Fruit fly (Drosophila melanogaster) whole organism, embryonic: ENCODE results near the gene Hexim.
A peak's percentile ranks its signal among the peaks of the same experiment; 100 is the strongest.

Experiments
- Asciz ChIP-seq: fragments of 200-800 bp; sonication (Bioruptor generic); optimal IDR thresholded peaks from 2 replicates; lab custom pipeline; 2017; ENCODE audit warnings: missing biosample characterization, mild to moderate bottlenecking, missing genetic modification characterization, missing genetic modification reagents
- CG11247 ChIP-seq: fragments of 200-800 bp; sonication (Bioruptor generic); IDR thresholded peaks from 2 replicates; pipeline ENCODE4 v1.3.6; 2022; ENCODE audit warnings: missing biosample characterization, missing genetic modification characterization
- CG13287 ChIP-seq: fragments of 200-800 bp; sonication (Bioruptor generic); IDR thresholded peaks from 2 replicates; pipeline ENCODE4 v1.3.6; 2022; ENCODE audit warnings: missing biosample characterization, missing genetic modification characterization; ENCODE audit not compliant: partially characterized antibody
- CG17186 ChIP-seq: fragments of 200-800 bp; sonication (Bioruptor generic); optimal IDR thresholded peaks from 3 replicates; lab custom pipeline; 2017; ENCODE audit warnings: missing biosample characterization, missing genetic modification reagents, missing genetic modification characterization
- CG17328 ChIP-seq: fragments of 200-800 bp; sonication (Bioruptor generic); IDR thresholded peaks from 2 replicates; pipeline ENCODE4 v1.3.6; 2022; ENCODE audit warnings: missing biosample characterization, missing genetic modification characterization
- CG17568 ChIP-seq: fragments of 200-800 bp; sonication (Bioruptor generic); optimal IDR thresholded peaks from 2 replicates; lab custom pipeline; 2018; ENCODE audit warnings: missing biosample characterization, mild to moderate bottlenecking, missing genetic modification characterization, moderate library complexity
- CG1792 ChIP-seq: fragments of 200-800 bp; sonication (Bioruptor generic); optimal IDR thresholded peaks from 2 replicates; lab custom pipeline; 2016; ENCODE audit warnings: missing biosample characterization, missing genetic modification characterization
- CG2129 ChIP-seq: fragments of 200-800 bp; sonication (Bioruptor generic); IDR thresholded peaks from 2 replicates; pipeline ENCODE4 v1.3.6; 2022; ENCODE audit warnings: missing biosample characterization, missing genetic modification characterization; ENCODE audit not compliant: partially characterized antibody
- CG3163 ChIP-seq: fragments of 200-800 bp; sonication (Bioruptor generic); optimal IDR thresholded peaks from 3 replicates; lab custom pipeline; 2016; ENCODE audit warnings: missing biosample characterization, missing genetic modification characterization
- CG32772 ChIP-seq: fragments of 200-800 bp; sonication (Bioruptor generic); IDR thresholded peaks from 2 replicates; pipeline ENCODE4 v1.3.6; 2022; ENCODE audit warnings: missing biosample characterization, missing genetic modification characterization
- CG5245 ChIP-seq: fragments of 200-800 bp; sonication (Bioruptor generic); optimal IDR thresholded peaks from 3 replicates; lab custom pipeline; 2016; ENCODE audit warnings: missing biosample characterization, missing genetic modification characterization
- CG6813 ChIP-seq: fragments of 200-800 bp; sonication (Bioruptor generic); optimal IDR thresholded peaks from 2 replicates; lab custom pipeline; 2017; ENCODE audit warnings: missing biosample characterization, missing genetic modification characterization, mild to moderate bottlenecking, moderate library complexity, missing genetic modification reagents
- Chrac-16 ChIP-seq: fragments of 200-800 bp; sonication (Bioruptor generic); optimal IDR thresholded peaks from 3 replicates; lab custom pipeline; 2016; ENCODE audit warnings: missing biosample characterization, missing genetic modification characterization
- D19B ChIP-seq: fragments of 200-800 bp; sonication (Bioruptor generic); optimal IDR thresholded peaks from 2 replicates; lab custom pipeline; 2017; ENCODE audit warnings: missing biosample characterization, mild to moderate bottlenecking, missing genetic modification characterization
- Dref ChIP-seq: fragments of 200-800 bp; sonication (Bioruptor generic); IDR thresholded peaks from 2 replicates; pipeline ENCODE4 v1.3.6; 2022; ENCODE audit warnings: missing biosample characterization, missing genetic modification characterization
- H2.0 ChIP-seq: fragments of 200-800 bp; sonication (Bioruptor generic); IDR thresholded peaks from 2 replicates; pipeline ENCODE4 v1.3.6; 2022; ENCODE audit warnings: missing biosample characterization, missing genetic modification characterization
- MBD-R2 ChIP-seq: fragments of 200-800 bp; sonication (Bioruptor generic); IDR thresholded peaks from 2 replicates; pipeline ENCODE4 v1.3.6; 2022; ENCODE audit warnings: missing biosample characterization, missing genetic modification characterization
- MTF-1 ChIP-seq: fragments of 200-800 bp; sonication (Bioruptor generic); optimal IDR thresholded peaks from 2 replicates; lab custom pipeline; 2018; ENCODE audit warnings: missing biosample characterization, mild to moderate bottlenecking, missing genetic modification characterization, borderline replicate concordance
- Med ChIP-seq: fragments of 200-800 bp; sonication (Bioruptor generic); peaks from one replicate; lab custom pipeline; 2016; ENCODE audit warnings: missing biosample characterization, missing genetic modification characterization, mild to moderate bottlenecking, inconsistent platforms, moderate library complexity
- Nf-YB ChIP-seq: fragments of 200-800 bp; sonication (Bioruptor generic); optimal IDR thresholded peaks from 3 replicates; lab custom pipeline; 2019; ENCODE audit warnings: missing biosample characterization, mild to moderate bottlenecking, missing genetic modification characterization, moderate library complexity
- Oaz ChIP-seq: fragments of 200-800 bp; sonication (Bioruptor generic); IDR thresholded peaks from 2 replicates; pipeline ENCODE4 v1.3.6; 2022; ENCODE audit warnings: missing biosample characterization, missing genetic modification characterization
- Ptx1 ChIP-seq: fragments of 200-800 bp; sonication (Bioruptor generic); IDR thresholded peaks from 2 replicates; pipeline ENCODE4 v1.3.6; 2022; ENCODE audit warnings: missing biosample characterization, missing genetic modification characterization
- Ravus ChIP-seq: fragments of 200-800 bp; sonication (Bioruptor generic); IDR thresholded peaks from 2 replicates; pipeline ENCODE4 v1.3.6; 2022; ENCODE audit warnings: missing biosample characterization, missing genetic modification characterization
- Tbp ChIP-seq: fragments of >200 bp; optimal IDR thresholded peaks from 2 replicates; lab custom pipeline; 2018; ENCODE audit warnings: missing biosample characterization, missing genetic modification characterization
- Trl ChIP-seq, 3 experiments: fragments of >200 bp in 2 of 3; fragments of 200-800 bp in 1 of 3; sonication (Bioruptor generic) in 1 of 3; optimal IDR thresholded peaks; 2 replicates in 1 of 3; 3 replicates in 2 of 3; lab custom pipeline; 2016 to 2017; ENCODE audit warnings: missing biosample characterization in 1 of 3, missing genetic modification characterization in 1 of 3
- Vsx1 ChIP-seq: fragments of 200-800 bp; sonication (Bioruptor generic); optimal IDR thresholded peaks from 2 replicates; lab custom pipeline; 2017; ENCODE audit warnings: missing biosample characterization, mild to moderate bottlenecking, missing genetic modification characterization, missing genetic modification reagents
- Xbp1 ChIP-seq: fragments of 200-800 bp; sonication (Bioruptor generic); optimal IDR thresholded peaks from 3 replicates; lab custom pipeline; 2016; ENCODE audit warnings: missing biosample characterization, mild to moderate bottlenecking, missing genetic modification characterization
- Xrp1 ChIP-seq: fragments of 200-800 bp; sonication (Bioruptor generic); IDR thresholded peaks from 2 replicates; pipeline ENCODE4 v1.3.6; 2022; ENCODE audit warnings: missing biosample characterization, missing genetic modification characterization
- aop ChIP-seq: fragments of 200-800 bp; sonication (Bioruptor generic); IDR thresholded peaks from 2 replicates; pipeline ENCODE4 v1.3.6; 2022; ENCODE audit warnings: missing biosample characterization, missing genetic modification characterization
- bab2 ChIP-seq: fragments of 200-800 bp; sonication (Bioruptor generic); optimal IDR thresholded peaks from 2 replicates; lab custom pipeline; 2016; ENCODE audit warnings: missing biosample characterization, missing genetic modification characterization
- bsh ChIP-seq, 2 experiments: fragments of 200-800 bp; sonication (Bioruptor generic); optimal IDR thresholded peaks; 2 replicates each; lab custom pipeline; 2017 to 2018; ENCODE audit warnings: mild to moderate bottlenecking in 2 of 2, missing biosample characterization in 2 of 2, missing genetic modification characterization in 2 of 2, moderate library complexity in 1 of 2
- btn ChIP-seq: fragments of 200-800 bp; sonication (Bioruptor generic); optimal IDR thresholded peaks from 2 replicates; lab custom pipeline; 2016; ENCODE audit warnings: missing biosample characterization, missing genetic modification characterization
- cwo ChIP-seq: fragments of 200-800 bp; sonication (Bioruptor generic); optimal IDR thresholded peaks from 3 replicates; lab custom pipeline; 2017; ENCODE audit warnings: missing biosample characterization, missing genetic modification characterization, mild to moderate bottlenecking, moderate library complexity, missing genetic modification reagents
- dysf ChIP-seq: fragments of 200-800 bp; sonication (Bioruptor generic); IDR thresholded peaks from 3 replicates; pipeline ENCODE4 v1.3.6; 2022; ENCODE audit warnings: missing biosample characterization, missing genetic modification characterization
- exex ChIP-seq: fragments of 200-800 bp; sonication (Bioruptor generic); optimal IDR thresholded peaks from 4 replicates; lab custom pipeline; 2018; ENCODE audit warnings: missing biosample characterization, mild to moderate bottlenecking, missing genetic modification characterization, moderate library complexity
- fru ChIP-seq: fragments of >200 bp; optimal IDR thresholded peaks from 2 replicates; lab custom pipeline; 2017
- grn ChIP-seq: fragments of 200-800 bp; sonication (Bioruptor generic); optimal IDR thresholded peaks from 3 replicates; lab custom pipeline; 2017; ENCODE audit warnings: missing biosample characterization, missing genetic modification characterization
- hb ChIP-seq: fragments of 200-800 bp; sonication (Bioruptor generic); IDR thresholded peaks from 3 replicates; pipeline ENCODE4 v1.3.6; 2022; ENCODE audit warnings: missing biosample characterization, missing genetic modification characterization; ENCODE audit not compliant: partially characterized antibody
- kah ChIP-seq: fragments of 200-800 bp; sonication (Bioruptor generic); optimal IDR thresholded peaks from 2 replicates; lab custom pipeline; 2018; ENCODE audit warnings: missing biosample characterization, mild to moderate bottlenecking, missing genetic modification characterization
- pan ChIP-seq, 4 experiments: fragments of >200 bp in 3 of 4; fragments of 200-800 bp in 1 of 4; sonication (Bioruptor generic) in 1 of 4; optimal IDR thresholded peaks in 3 of 4; IDR thresholded peaks in 1 of 4; 2 replicates each; pipeline versions ENCODE4 v1.3.6 to Lab custom; 2017 to 2022; ENCODE audit warnings: missing biosample characterization in 2 of 4, missing genetic modification characterization in 2 of 4, mixed read lengths in 1 of 4
- phol ChIP-seq: fragments of 200-800 bp; sonication (Bioruptor generic); optimal IDR thresholded peaks from 3 replicates; lab custom pipeline; 2018; ENCODE audit warnings: missing biosample characterization, mild to moderate bottlenecking, missing genetic modification characterization, moderate library complexity
- pnt ChIP-seq: fragments of 200-800 bp; sonication (Bioruptor generic); optimal IDR thresholded peaks from 3 replicates; lab custom pipeline; 2016; ENCODE audit warnings: missing biosample characterization, missing genetic modification characterization
- pros ChIP-seq: fragments of 200-800 bp; sonication (Bioruptor generic); optimal IDR thresholded peaks from 3 replicates; lab custom pipeline; 2019; ENCODE audit warnings: missing biosample characterization, mild to moderate bottlenecking, missing genetic modification characterization, moderate library complexity
- psq ChIP-seq: fragments of 200-800 bp; sonication (Bioruptor generic); optimal IDR thresholded peaks from 2 replicates; lab custom pipeline; 2017; ENCODE audit warnings: missing biosample characterization, missing genetic modification characterization
- sc ChIP-seq, 3 experiments: fragments of >200 bp in 2 of 3; fragments of 200-800 bp in 1 of 3; sonication (Bioruptor generic) in 1 of 3; optimal IDR thresholded peaks; 2 replicates in 2 of 3; 3 replicates in 1 of 3; lab custom pipeline; 2017; ENCODE audit warnings: mild to moderate bottlenecking in 1 of 3, missing biosample characterization in 1 of 3, missing genetic modification characterization in 1 of 3, missing genetic modification reagents in 1 of 3
- sd ChIP-seq: fragments of 200-800 bp; sonication (Bioruptor generic); optimal IDR thresholded peaks from 3 replicates; lab custom pipeline; 2018; ENCODE audit warnings: missing biosample characterization, mild to moderate bottlenecking, missing genetic modification characterization, moderate library complexity
- sna ChIP-seq: fragments of 200-800 bp; sonication (Bioruptor generic); IDR thresholded peaks from 2 replicates; pipeline ENCODE4 v1.3.6; 2022; ENCODE audit warnings: missing biosample characterization, missing genetic modification characterization; ENCODE audit not compliant: partially characterized antibody
- ssp ChIP-seq: fragments of 200-800 bp; sonication (Bioruptor generic); IDR thresholded peaks from 2 replicates; pipeline ENCODE4 v1.3.6; 2022; ENCODE audit warnings: missing biosample characterization, missing genetic modification characterization
- vvl ChIP-seq: fragments of 200-800 bp; sonication (Bioruptor generic); IDR thresholded peaks from 2 replicates; pipeline ENCODE4 v1.3.6; 2022; ENCODE audit warnings: missing biosample characterization, missing genetic modification characterization

The Hexim gene

dm6 chr3R:14630119-14630623 lies 29.1 kb upstream of the Hexim start, which contains the start of gene Cad88C:
TSS of gene Cad88C (plus strand) at chr3R:14630478.
- no peak for TF ChIP-seq Nf-YB (GFP tag; lab: Kevin White, UChicago)
- no peak for TF ChIP-seq CG3163 (GFP tag; lab: Kevin White, UChicago)
- no peak for TF ChIP-seq CG1792 (GFP tag; lab: Kevin White, UChicago)
- TF ChIP-seq Dref (GFP tag; lab: Robert Waterston, UW): no peak
- no peak for TF ChIP-seq Xbp1 (GFP tag; lab: Kevin White, UChicago)
- TF ChIP-seq bsh (GFP tag; optimal IDR thresholded peaks at IDR 0.05; lab: Kevin White, UChicago): no peak
- TF ChIP-seq aop (GFP tag; lab: Robert Waterston, UW): no peak
- no peak for TF ChIP-seq CG5245
- no peak for TF ChIP-seq grn
- TF ChIP-seq D19B (GFP tag; lab: Kevin White, UChicago): no peak
- TF ChIP-seq CG17186 (GFP tag; lab: Kevin White, UChicago): no peak
- TF ChIP-seq pan (optimal IDR thresholded peaks at IDR 0.05; lab: Kevin White, UChicago): no peak
- TF ChIP-seq pan (GFP tag; optimal IDR thresholded peaks at IDR 0.05 in 1 of 2, IDR thresholded peaks at IDR 0.05 in 1 of 2): no peak
- peak; percentile 56 for TF ChIP-seq Med (GFP tag; lab: Kevin White, UChicago)
- no peak for TF ChIP-seq bab2
- no peak for TF ChIP-seq pros (GFP tag; lab: Kevin White, UChicago)
- no peak for TF ChIP-seq CG11247
- TF ChIP-seq Asciz (GFP tag; lab: Kevin White, UChicago): no peak
- TF ChIP-seq H2.0: no peak
- no peak for TF ChIP-seq hb (GFP tag; lab: Robert Waterston, UW)
- no peak for TF ChIP-seq MBD-R2 (GFP tag; lab: Robert Waterston, UW)
- TF ChIP-seq CG17328 (GFP tag; lab: Robert Waterston, UW): 0 out of 2 replicates have a peak, but pooled peaks have one; percentile 10
- TF ChIP-seq Trl (optimal IDR thresholded peaks at IDR 0.05; lab: Kevin White, UChicago): peak; percentile 26 to 27
- TF ChIP-seq Trl (GFP tag; optimal IDR thresholded peaks at IDR 0.05; lab: Kevin White, UChicago): no peak
- TF ChIP-seq dysf (GFP tag; lab: Robert Waterston, UW): 0 out of 3 replicates have a peak, but pooled peaks have one; percentile 5
- TF ChIP-seq phol (tag; lab: Kevin White, UChicago): no peak
- no peak for TF ChIP-seq Xrp1 (GFP tag; lab: Robert Waterston, UW)
- no peak for TF ChIP-seq exex (tag; lab: Kevin White, UChicago)
- no peak for TF ChIP-seq fru (lab: Kevin White, UChicago)
- no peak for TF ChIP-seq CG17568 (GFP tag; lab: Kevin White, UChicago)
- no peak for TF ChIP-seq kah (GFP tag; lab: Kevin White, UChicago)
- no peak for TF ChIP-seq pnt (GFP tag; lab: Kevin White, UChicago)
- no peak for TF ChIP-seq CG2129 (GFP tag; lab: Robert Waterston, UW)
- 0 out of 2 replicates have a peak, but pooled peaks have one; percentile 29 for TF ChIP-seq CG13287 (GFP tag; lab: Robert Waterston, UW)
- no peak for TF ChIP-seq Ravus (GFP tag; lab: Robert Waterston, UW)
- TF ChIP-seq Vsx1 (GFP tag; lab: Kevin White, UChicago): peak; percentile 74
- no peak for TF ChIP-seq Chrac-16
- TF ChIP-seq vvl (GFP tag; lab: Robert Waterston, UW): peak; percentile 24; the same call in 1 of the 2 replicates
- TF ChIP-seq sd (tag; lab: Kevin White, UChicago): peak; percentile 86
- TF ChIP-seq psq: no peak
- TF ChIP-seq cwo: no peak
- TF ChIP-seq sc (optimal IDR thresholded peaks at IDR 0.05; lab: Kevin White, UChicago): no peak
- no peak for TF ChIP-seq sc (GFP tag; optimal IDR thresholded peaks at IDR 0.05; lab: Kevin White, UChicago)
- no peak for TF ChIP-seq btn (GFP tag; lab: Kevin White, UChicago)
- TF ChIP-seq ssp (GFP tag; lab: Robert Waterston, UW): no peak
- no peak for TF ChIP-seq MTF-1 (GFP tag; lab: Kevin White, UChicago)
- 0 out of 2 replicates have a peak, but pooled peaks have one; percentile 21 for TF ChIP-seq sna (GFP tag; lab: Robert Waterston, UW)
- no peak for TF ChIP-seq Tbp (GFP tag; lab: Kevin White, UChicago)
- no peak for TF ChIP-seq CG6813
- TF ChIP-seq Oaz (GFP tag; lab: Robert Waterston, UW): no peak
- no peak for TF ChIP-seq CG32772 (GFP tag; lab: Robert Waterston, UW)
- TF ChIP-seq Ptx1 (GFP tag; lab: Robert Waterston, UW): no peak
